Fruit fly (Drosophila melanogaster): ENCODE results near the gene mdy.

The mdy gene

dm6 chr2L:16826872-16827506 lies 10.5 kb downstream of the mdy start, which contains the start of gene AspRS-m:
Gene AspRS-m (plus strand): TSS chr2L:16827078.
- TF ChIP-seq Sox15 (GFP tag; optimal IDR thresholded peaks at IDR 0.05) (no peak), CG8632 (GFP tag; optimal IDR thresholded peaks at IDR 0.05) (no peak), Hr4 (GFP tag; optimal IDR thresholded peaks at IDR 0.05) (no peak), CG7368 (GFP tag; optimal IDR thresholded peaks at IDR 0.05) (no peak), CG8319 (GFP tag; optimal IDR thresholded peaks at IDR 0.05) (no peak), Hr39 (GFP tag; optimal IDR thresholded peaks at IDR 0.05) (no peak)

- TF ChIP-seq CG8119 (GFP tag; IDR thresholded peaks at IDR 0.05) (no peak), CG7368 (GFP tag; optimal IDR thresholded peaks at IDR 0.05) (no peak), Lpt (GFP tag; optimal IDR thresholded peaks at IDR 0.05) (no peak), Eip75B (GFP tag; optimal IDR thresholded peaks at IDR 0.05) (no peak), CG3032 (tag; optimal IDR thresholded peaks at IDR 0.05) (no peak), CG11902 (GFP tag; optimal IDR thresholded peaks at IDR 0.05) (no peak), esn (GFP tag; optimal IDR thresholded peaks at IDR 0.05) (no peak), OdsH (GFP tag; optimal IDR thresholded peaks at IDR 0.05) (no peak), acj6 (GFP tag; optimal IDR thresholded peaks at IDR 0.05) (no peak), net (GFP tag; optimal IDR thresholded peaks at IDR 0.05) (no peak), CG10669 (GFP tag; optimal IDR thresholded peaks at IDR 0.05) (no peak), cyc (GFP tag; optimal IDR thresholded peaks at IDR 0.05) (no peak), CG6808 (GFP tag; optimal IDR thresholded peaks at IDR 0.05) (no peak), CG16779 (tag; optimal IDR thresholded peaks at IDR 0.05) (no peak), pdm3 (GFP tag; optimal IDR thresholded peaks at IDR 0.05) (no peak), Ets21C (GFP tag; optimal IDR thresholded peaks at IDR 0.05) (no peak)
Measured at dm6 chr2L:16834402-16834801, 17.9 kb downstream of the mdy start, which contains the start of gene CG13282. Gene CG13282 (minus strand): TSS chr2L:16834502.

dm6 chr2L:16837158-16837557 lies 20.7 kb downstream of the mdy start, which contains the start of gene Nepl9:
Gene Nepl9 (minus strand): TSS chr2L:16837258.
- TF ChIP-seq Met (GFP tag; optimal IDR thresholded peaks at IDR 0.05) (no peak), cyc (GFP tag; optimal IDR thresholded peaks at IDR 0.05) (no peak), CG32006 (GFP tag; optimal IDR thresholded peaks at IDR 0.05) (no peak), CG4318 (GFP tag; optimal IDR thresholded peaks at IDR 0.05) (no peak), CG8119 (GFP tag; IDR thresholded peaks at IDR 0.05) (no peak), Eip75B (GFP tag; optimal IDR thresholded peaks at IDR 0.05) (no peak), Gug (GFP tag; IDR thresholded peaks at IDR 0.05) (no peak), Blimp-1 (GFP tag; optimal IDR thresholded peaks at IDR 0.05) (no peak), CG16779 (tag; optimal IDR thresholded peaks at IDR 0.05) (no peak)

- no peak for TF ChIP-seq eg (GFP tag; IDR thresholded peaks at IDR 0.05)
- no peak for TF ChIP-seq salr (GFP tag; optimal IDR thresholded peaks at IDR 0.05)
Measured at dm6 chr2L:16837672-16838071, 21.2 kb downstream of the mdy start, which contains the start of the genes SclA and SclB. Gene SclA (plus strand): TSS chr2L:16837972. Gene SclB (plus strand): TSS chr2L:16837972.

- no peak for TF ChIP-seq svp (GFP tag)
- no peak for TF ChIP-seq cyc (GFP tag; optimal IDR thresholded peaks at IDR 0.05)
- TF ChIP-seq CG11902 (GFP tag; optimal IDR thresholded peaks at IDR 0.05): no peak
- no peak for TF ChIP-seq vri (GFP tag; optimal IDR thresholded peaks at IDR 0.05)
- TF ChIP-seq lz (GFP tag; optimal IDR thresholded peaks at IDR 0.05): no peak
- TF ChIP-seq CG6854 (GFP tag; optimal IDR thresholded peaks at IDR 0.05): no peak
- TF ChIP-seq CG6163 (GFP tag; IDR thresholded peaks at IDR 0.05): no peak
- TF ChIP-seq spab (GFP tag; optimal IDR thresholded peaks at IDR 0.05): no peak
- no peak for TF ChIP-seq CG32006 (GFP tag; optimal IDR thresholded peaks at IDR 0.05)
- TF ChIP-seq Eip75B (GFP tag; optimal IDR thresholded peaks at IDR 0.05): no peak
- no peak for TF ChIP-seq Sox15 (GFP tag; optimal IDR thresholded peaks at IDR 0.05)
- TF ChIP-seq dac (GFP tag; optimal IDR thresholded peaks at IDR 0.05): no peak
- no peak for TF ChIP-seq pdm3 (GFP tag; optimal IDR thresholded peaks at IDR 0.05)
- TF ChIP-seq achi (GFP tag; optimal IDR thresholded peaks at IDR 0.05): no peak
- no peak for TF ChIP-seq CG3919 (GFP tag; optimal IDR thresholded peaks at IDR 0.05)
- TF ChIP-seq net (GFP tag; optimal IDR thresholded peaks at IDR 0.05): no peak
- no peak for TF ChIP-seq CG6808 (GFP tag; optimal IDR thresholded peaks at IDR 0.05)
- TF ChIP-seq CG1621 (tag; optimal IDR thresholded peaks at IDR 0.05): no peak
- no peak for TF ChIP-seq Blimp-1 (GFP tag; optimal IDR thresholded peaks at IDR 0.05)
Measured at dm6 chr2L:16839665-16840064, 23.2 kb downstream of the mdy start.

Measured in whole organism, prepupa.